Worm (Caenorhabditis elegans) whole organism, L1 larva: ENCODE measurements around the gene cpna-1.

Experiments
- C04F5.9 ChIP-seq: sonication (generic microtip); optimal IDR thresholded peaks from 2 replicates; lab custom pipeline; 2016; ENCODE audit warnings: missing genetic modification characterization, missing compliant biosample characterization
- C34B4.2 ChIP-seq: sonication (generic microtip); optimal IDR thresholded peaks from 2 replicates; lab custom pipeline; 2017; ENCODE audit warnings: mild to moderate bottlenecking, missing genetic modification characterization, missing compliant biosample characterization
- alr-1 ChIP-seq: fragments of 200-800 bp; sonication (Bioruptor generic); optimal IDR thresholded peaks from 2 replicates; lab custom pipeline; 2018; ENCODE audit warnings: borderline replicate concordance, mild to moderate bottlenecking, missing genetic modification characterization, missing compliant biosample characterization
- aly-2 ChIP-seq: fragments of 150-350 bp; optimal IDR thresholded peaks from 2 replicates; lab custom pipeline; 2014; ENCODE audit warnings: missing biosample characterization, missing genetic modification characterization
- ceh-63 ChIP-seq: fragments of 200-800 bp; sonication (Bioruptor generic); optimal IDR thresholded peaks from 2 replicates; lab custom pipeline; 2018; ENCODE audit warnings: mild to moderate bottlenecking, missing genetic modification characterization, missing compliant biosample characterization
- ceh-8 ChIP-seq: fragments of 200-800 bp; sonication (Bioruptor generic); optimal IDR thresholded peaks from 2 replicates; lab custom pipeline; 2018; ENCODE audit warnings: mild to moderate bottlenecking, missing genetic modification characterization, moderate library complexity, missing compliant biosample characterization
- ceh-82 ChIP-seq, 3 experiments: fragments of 150-350 bp in 1 of 3; sonication (generic microtip) in 2 of 3; optimal IDR thresholded peaks; 2 replicates each; lab custom pipeline; 2014 to 2017; ENCODE audit warnings: missing biosample characterization in 3 of 3, missing genetic modification characterization in 3 of 3
- ceh-88 ChIP-seq: fragments of 200-800 bp; sonication (Bioruptor generic); IDR thresholded peaks from 2 replicates; pipeline ENCODE4 v1.3.6; 2022; ENCODE audit warnings: missing genetic modification characterization, missing compliant biosample characterization
- ceh-90 ChIP-seq: sonication (generic microtip); optimal IDR thresholded peaks from 2 replicates; lab custom pipeline; 2016; ENCODE audit warnings: missing genetic modification characterization, missing compliant biosample characterization
- ces-1 ChIP-seq: fragments of 150-350 bp; optimal IDR thresholded peaks from 2 replicates; lab custom pipeline; 2014; ENCODE audit warnings: missing biosample characterization, missing genetic modification reagents, missing genetic modification characterization
- dpl-1 ChIP-seq, 3 experiments: fragments of 150-350 bp in 2 of 3; sonication (generic microtip) in 1 of 3; optimal IDR thresholded peaks; 2 replicates each; lab custom pipeline; 2014 to 2017; ENCODE audit warnings: missing biosample characterization in 3 of 3, missing genetic modification characterization in 3 of 3, missing genetic modification reagents in 3 of 3
- dsc-1 ChIP-seq: sonication (generic microtip); optimal IDR thresholded peaks from 2 replicates; lab custom pipeline; 2016; ENCODE audit warnings: mild to moderate bottlenecking, missing genetic modification characterization, missing compliant biosample characterization
- efl-3 ChIP-seq: fragments of 200-800 bp; sonication (Bioruptor generic); optimal IDR thresholded peaks from 2 replicates; lab custom pipeline; 2018; ENCODE audit warnings: mild to moderate bottlenecking, missing genetic modification characterization, missing compliant biosample characterization
- egl-13 ChIP-seq: sonication (generic microtip); optimal IDR thresholded peaks from 2 replicates; lab custom pipeline; 2016; ENCODE audit warnings: missing genotype, missing genetic modification reagents, missing genetic modification characterization, missing compliant biosample characterization
- elt-2 ChIP-seq: sonication (generic microtip); optimal IDR thresholded peaks from 2 replicates; lab custom pipeline; 2016; ENCODE audit warnings: missing genetic modification characterization, mild to moderate bottlenecking, inconsistent platforms, missing compliant biosample characterization, missing genetic modification reagents
- elt-3 ChIP-seq, 6 experiments: fragments of 150-350 bp in 1 of 6; sonication (generic microtip); optimal IDR thresholded peaks; 2 replicates each; lab custom pipeline; 2017 to 2018; ENCODE audit warnings: missing biosample characterization in 6 of 6, missing genetic modification characterization in 6 of 6, inconsistent platforms in 1 of 6
- fkh-10 ChIP-seq: sonication (generic microtip); optimal IDR thresholded peaks from 2 replicates; lab custom pipeline; 2017; ENCODE audit warnings: missing biosample characterization, missing genetic modification reagents, missing genetic modification characterization
- fkh-8 ChIP-seq: sonication (generic microtip); optimal IDR thresholded peaks from 2 replicates; lab custom pipeline; 2016; ENCODE audit warnings: mild to moderate bottlenecking, missing genetic modification characterization, missing compliant biosample characterization
- fos-1 ChIP-seq: fragments of 150-350 bp; optimal IDR thresholded peaks from 2 replicates; lab custom pipeline; 2014; ENCODE audit warnings: missing biosample characterization, missing genetic modification characterization
- grh-1 ChIP-seq: fragments of 200-800 bp; sonication (Bioruptor generic); IDR thresholded peaks from 2 replicates; pipeline ENCODE4 v1.3.6; 2022; ENCODE audit warnings: missing genetic modification reagents, missing genetic modification characterization, missing compliant biosample characterization
- hlh-17 ChIP-seq: fragments of 200-800 bp; sonication (Bioruptor generic); optimal IDR thresholded peaks from 2 replicates; lab custom pipeline; 2018; ENCODE audit warnings: missing genetic modification characterization, mild to moderate bottlenecking, missing compliant biosample characterization, moderate library complexity, borderline replicate concordance
- hlh-4 ChIP-seq: sonication (generic microtip); optimal IDR thresholded peaks from 2 replicates; lab custom pipeline; 2016; ENCODE audit warnings: mild to moderate bottlenecking, missing genetic modification characterization, missing compliant biosample characterization
- irx-1 ChIP-seq: sonication (generic microtip); optimal IDR thresholded peaks from 2 replicates; lab custom pipeline; 2016; ENCODE audit warnings: missing genetic modification characterization, missing compliant biosample characterization
- lin-13 ChIP-seq: fragments of 150-350 bp; optimal IDR thresholded peaks from 2 replicates; lab custom pipeline; 2014; ENCODE audit warnings: missing biosample characterization, missing genetic modification reagents, missing genetic modification characterization
- lin-14 ChIP-seq: fragments of 200-800 bp; sonication (Bioruptor generic); optimal IDR thresholded peaks from 2 replicates; lab custom pipeline; 2018; ENCODE audit warnings: mild to moderate bottlenecking, missing genetic modification characterization, moderate library complexity, missing compliant biosample characterization
- lin-15B ChIP-seq: fragments of 150-350 bp; sonication (generic microtip); optimal IDR thresholded peaks from 3 replicates; lab custom pipeline; 2014; ENCODE audit warnings: missing biosample characterization, missing genetic modification characterization
- lir-3 ChIP-seq: sonication (generic microtip); optimal IDR thresholded peaks from 2 replicates; lab custom pipeline; 2016; ENCODE audit warnings: mild to moderate bottlenecking, missing genetic modification characterization, moderate library complexity, missing compliant biosample characterization; ENCODE audit not compliant: poor library complexity
- lsy-2 ChIP-seq, 2 experiments: fragments of 150-350 bp; optimal IDR thresholded peaks; 2 replicates each; lab custom pipeline; 2014; ENCODE audit warnings: missing biosample characterization in 2 of 2, missing genetic modification characterization in 2 of 2
- mab-9 ChIP-seq: fragments of 200-800 bp; sonication (Bioruptor generic); IDR thresholded peaks from 2 replicates; pipeline ENCODE4 v1.3.6; 2022; ENCODE audit warnings: missing genetic modification reagents, missing genetic modification characterization, missing compliant biosample characterization
- mef-2 ChIP-seq: fragments of 150-350 bp; optimal IDR thresholded peaks from 2 replicates; lab custom pipeline; 2014; ENCODE audit warnings: missing biosample characterization, missing genetic modification characterization
- mep-1 ChIP-seq: fragments of 150-350 bp; optimal IDR thresholded peaks from 2 replicates; lab custom pipeline; 2014; ENCODE audit warnings: missing biosample characterization, missing genetic modification characterization
- nhr-12 ChIP-seq: sonication (generic microtip); optimal IDR thresholded peaks from 2 replicates; lab custom pipeline; 2017; ENCODE audit warnings: missing biosample characterization, missing genetic modification characterization
- nhr-237 ChIP-seq: fragments of 150-350 bp; optimal IDR thresholded peaks from 2 replicates; lab custom pipeline; 2014; ENCODE audit warnings: missing biosample characterization, missing genetic modification characterization
- nhr-47 ChIP-seq: sonication (generic microtip); optimal IDR thresholded peaks from 2 replicates; lab custom pipeline; 2016; ENCODE audit warnings: mild to moderate bottlenecking, missing genetic modification characterization, moderate library complexity, missing compliant biosample characterization
- nhr-77 ChIP-seq: fragments of 150-350 bp; optimal IDR thresholded peaks from 2 replicates; lab custom pipeline; 2014; ENCODE audit warnings: missing biosample characterization, missing genetic modification characterization
- nhr-85 ChIP-seq: sonication (generic microtip); peaks from one replicate; lab custom pipeline; 2016; ENCODE audit warnings: missing genetic modification characterization, inconsistent platforms, missing compliant biosample characterization
- pag-3 ChIP-seq: sonication (generic microtip); optimal IDR thresholded peaks from 2 replicates; lab custom pipeline; 2017; ENCODE audit warnings: missing genetic modification characterization, mild to moderate bottlenecking, missing compliant biosample characterization, antibody characterized with exemption, borderline replicate concordance; ENCODE audit not compliant: insufficient read depth
- pax-3 ChIP-seq: fragments of 200-800 bp; sonication (Bioruptor generic); optimal IDR thresholded peaks from 2 replicates; lab custom pipeline; 2018; ENCODE audit warnings: mild to moderate bottlenecking, missing genetic modification characterization, moderate library complexity, missing compliant biosample characterization
- pqm-1 ChIP-seq: sonication (generic microtip); optimal IDR thresholded peaks from 3 replicates; lab custom pipeline; 2017; ENCODE audit warnings: missing biosample characterization, missing genetic modification characterization
- skn-1 ChIP-seq: fragments of 150-350 bp; optimal IDR thresholded peaks from 2 replicates; lab custom pipeline; 2014; ENCODE audit warnings: missing biosample characterization, missing genetic modification characterization
- snpc-4 ChIP-seq: fragments of 150-350 bp; optimal IDR thresholded peaks from 2 replicates; lab custom pipeline; 2014; ENCODE audit warnings: missing biosample characterization, missing genetic modification characterization
- snu-23 ChIP-seq: sonication (generic microtip); optimal IDR thresholded peaks from 2 replicates; lab custom pipeline; 2016; ENCODE audit warnings: missing genetic modification characterization, missing compliant biosample characterization
- sptf-1 ChIP-seq: fragments of 150-350 bp; optimal IDR thresholded peaks from 2 replicates; lab custom pipeline; 2014; ENCODE audit warnings: missing biosample characterization, missing genetic modification characterization
- sup-37 ChIP-seq: fragments of 200-800 bp; sonication (Bioruptor generic); optimal IDR thresholded peaks from 2 replicates; lab custom pipeline; 2018; ENCODE audit warnings: mild to moderate bottlenecking, missing genetic modification characterization, missing compliant biosample characterization
- swsn-7 ChIP-seq: sonication (generic microtip); optimal IDR thresholded peaks from 2 replicates; lab custom pipeline; 2016; ENCODE audit warnings: missing genetic modification characterization, missing compliant biosample characterization
- tbx-2 ChIP-seq: sonication (generic microtip); optimal IDR thresholded peaks from 2 replicates; lab custom pipeline; 2016; ENCODE audit warnings: missing genetic modification characterization, missing compliant biosample characterization
- unc-130 ChIP-seq: fragments of 150-350 bp; optimal IDR thresholded peaks from 2 replicates; lab custom pipeline; 2017; ENCODE audit warnings: missing biosample characterization, missing genetic modification characterization, inconsistent platforms
- unc-62 ChIP-seq: fragments of 150-350 bp; optimal IDR thresholded peaks from 2 replicates; lab custom pipeline; 2014; ENCODE audit warnings: missing biosample characterization, missing genetic modification reagents, missing genetic modification characterization
- xbp-1 ChIP-seq: sonication (generic microtip); optimal IDR thresholded peaks from 2 replicates; lab custom pipeline; 2016; ENCODE audit warnings: missing genetic modification characterization, missing compliant biosample characterization
- zag-1 ChIP-seq: fragments of 150-350 bp; optimal IDR thresholded peaks from 2 replicates; lab custom pipeline; 2014; ENCODE audit warnings: missing biosample characterization, missing genetic modification characterization
- zip-4 ChIP-seq: fragments of 200-800 bp; sonication (Bioruptor generic); optimal IDR thresholded peaks from 2 replicates; lab custom pipeline; 2018; ENCODE audit warnings: mild to moderate bottlenecking, missing genetic modification characterization, moderate library complexity, missing compliant biosample characterization
- ztf-4 ChIP-seq: fragments of 150-350 bp; optimal IDR thresholded peaks from 2 replicates; lab custom pipeline; 2014; ENCODE audit warnings: missing biosample characterization, missing genetic modification characterization

The cpna-1 gene

ce11 chrII:4151499-4152132, 34.8 kb upstream of the cpna-1 start (continued):
- TF ChIP-seq zip-4 (GFP tag; lab: Kevin White, UChicago), result no peak
- TF ChIP-seq mab-9 (GFP tag; lab: Robert Waterston, UW), result no peak
- TF ChIP-seq mep-1 (tag; lab: Kevin White, UChicago), result peak; percentile 74
- no peak for TF ChIP-seq mef-2 (tag; lab: Kevin White, UChicago)
- TF ChIP-seq efl-3 (GFP tag; lab: Kevin White, UChicago), result no peak
- TF ChIP-seq dpl-1 (GFP tag; optimal IDR thresholded peaks at IDR 0.05; lab: Kevin White, UChicago), result no peak
- peak in 2 of 6 experiments; percentile 24 to 38 for TF ChIP-seq elt-3 (tag; optimal IDR thresholded peaks at IDR 0.05; lab: Kevin White, UChicago)
- TF ChIP-seq dsc-1 (tag; lab: Kevin White, UChicago), result no peak
- no peak for TF ChIP-seq unc-62 (GFP tag; lab: Kevin White, UChicago)
- TF ChIP-seq pqm-1 (tag; lab: Kevin White, UChicago), result no peak
- TF ChIP-seq grh-1 (GFP tag; lab: Robert Waterston, UW), result 0 out of 2 replicates have a peak, but pooled peaks have one; percentile 26
- TF ChIP-seq ceh-82 (tag; optimal IDR thresholded peaks at IDR 0.05; lab: Kevin White, UChicago), result no peak
- no peak for TF ChIP-seq fos-1 (tag; lab: Kevin White, UChicago)
- TF ChIP-seq nhr-12 (tag; lab: Kevin White, UChicago), result no peak
- no peak for TF ChIP-seq ztf-4 (tag; lab: Kevin White, UChicago)
- no peak for TF ChIP-seq pax-3
- no peak for TF ChIP-seq lin-13
- peak in 1 of 2 experiments; percentile 32 for TF ChIP-seq lsy-2 (tag; optimal IDR thresholded peaks at IDR 0.05; lab: Kevin White, UChicago)
- no peak for TF ChIP-seq tbx-2
- TF ChIP-seq sup-37 (GFP tag; lab: Kevin White, UChicago), result no peak
- TF ChIP-seq ces-1 (GFP tag; lab: Kevin White, UChicago), result no peak
- TF ChIP-seq ceh-90 (tag; lab: Kevin White, UChicago), result no peak
- TF ChIP-seq ceh-8 (GFP tag; lab: Kevin White, UChicago), result no peak
- TF ChIP-seq nhr-85 (tag; lab: Kevin White, UChicago), result peak; percentile 89
- no peak for TF ChIP-seq unc-130 (tag; lab: Kevin White, UChicago)
- TF ChIP-seq fkh-10 (GFP tag; lab: Kevin White, UChicago), result no peak
- no peak for TF ChIP-seq C34B4.2 (tag; lab: Kevin White, UChicago)
- TF ChIP-seq swsn-7 (tag; lab: Kevin White, UChicago), result no peak
- TF ChIP-seq C04F5.9 (tag; lab: Kevin White, UChicago), result no peak
- no peak for TF ChIP-seq pag-3 (tag; lab: Kevin White, UChicago)
- peak; percentile 54 for TF ChIP-seq snu-23
- TF ChIP-seq nhr-77 (tag; lab: Kevin White, UChicago), result no peak
- no peak for TF ChIP-seq aly-2 (tag; lab: Kevin White, UChicago)
- TF ChIP-seq hlh-4 (tag; lab: Kevin White, UChicago), result no peak
- TF ChIP-seq alr-1 (tag; lab: Kevin White, UChicago), result no peak
- TF ChIP-seq ceh-63, result no peak
- TF ChIP-seq egl-13, result no peak
- no peak for TF ChIP-seq elt-2 (tag; lab: Kevin White, UChicago)
- no peak for TF ChIP-seq hlh-17 (GFP tag; lab: Kevin White, UChicago)
- TF ChIP-seq nhr-237, result no peak
- no peak for TF ChIP-seq snpc-4
- peak; percentile 77 for TF ChIP-seq lin-14 (GFP tag; lab: Kevin White, UChicago)
- TF ChIP-seq lin-15B (tag; lab: Kevin White, UChicago), result no peak
- peak; percentile 31 for TF ChIP-seq nhr-47 (tag; lab: Kevin White, UChicago)
- TF ChIP-seq fkh-8 (tag; lab: Kevin White, UChicago), result no peak
- no peak for TF ChIP-seq ceh-88 (GFP tag; lab: Robert Waterston, UW)
- TF ChIP-seq sptf-1 (tag; lab: Kevin White, UChicago), result no peak
- no peak for TF ChIP-seq xbp-1 (tag; lab: Kevin White, UChicago)
- TF ChIP-seq zag-1 (tag; lab: Kevin White, UChicago), result no peak
- TF ChIP-seq lir-3 (tag; lab: Kevin White, UChicago), result no peak
- TF ChIP-seq skn-1 (tag; lab: Kevin White, UChicago), result no peak
- no peak for TF ChIP-seq irx-1 (tag; lab: Kevin White, UChicago)
